Worm (Caenorhabditis elegans): ENCODE measurements around the gene faah-4.

Gene faah-4

DNA sequence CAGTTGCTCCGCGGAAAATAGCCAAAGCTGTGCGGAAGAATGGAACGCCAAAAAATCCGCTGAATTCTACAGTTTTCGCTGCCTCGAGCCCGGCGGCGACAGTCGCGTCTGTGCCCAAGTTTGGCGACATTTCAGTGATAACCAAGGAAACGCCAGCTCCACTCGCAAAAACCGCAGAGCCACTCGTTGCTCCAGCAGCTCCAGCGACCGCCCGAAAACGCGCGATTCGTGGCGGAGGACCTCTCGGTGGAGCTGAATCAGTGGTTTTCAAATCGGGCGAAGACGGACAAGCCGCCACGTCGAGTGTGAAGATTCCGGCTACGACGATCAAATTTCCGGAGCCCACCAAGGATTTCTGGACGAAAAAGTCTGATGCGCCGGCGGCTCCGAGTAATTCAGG lies 6.6 kb upstream of the faah-4 start:
- TF ChIP-seq elt-3 (tag; optimal IDR thresholded peaks at IDR 0.05), result no peak
- no peak for TF ChIP-seq lin-39 (tag; optimal IDR thresholded peaks at IDR 0.05)

DNA sequence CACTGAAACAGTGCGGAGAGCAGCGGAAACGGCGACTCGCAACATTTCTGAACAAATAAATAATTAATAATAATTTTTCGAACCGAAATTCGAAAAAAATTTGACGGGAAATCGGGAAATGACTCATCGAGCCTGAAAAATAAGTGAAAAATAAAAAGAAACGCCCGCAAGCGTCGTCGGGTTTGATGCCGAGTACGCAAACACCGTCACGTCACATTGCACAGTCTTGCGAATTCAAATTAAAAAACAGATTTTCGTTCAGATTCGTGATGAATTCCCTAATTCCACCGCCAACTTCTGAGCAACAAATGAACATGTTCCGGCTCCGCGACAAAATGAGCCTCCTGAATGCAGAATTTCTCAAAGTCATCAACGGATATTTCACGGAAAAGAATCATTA lies 6.0 kb upstream of the faah-4 start, which contains the start of the genes ndab-1 and npp-16:
Gene ndab-1, minus strand, starts transcription at position 47 of the 400 bp plus-strand sequence.
Gene npp-16, plus strand, starts transcription at position 263 of the 400 bp plus-strand sequence.
- no peak for TF ChIP-seq lin-11 (tag; optimal IDR thresholded peaks at IDR 0.05)
- peak; percentile 7 for TF ChIP-seq C34F6.9 (tag; optimal IDR thresholded peaks at IDR 0.05)
- TF ChIP-seq F13H6.1 (tag; optimal IDR thresholded peaks at IDR 0.05), result peak; percentile 11
- no peak for TF ChIP-seq ceh-82 (tag; optimal IDR thresholded peaks at IDR 0.05)
- TF ChIP-seq Y55F3AM.14 (GFP tag; optimal IDR thresholded peaks at IDR 0.05), result no peak
- no peak for TF ChIP-seq crh-2 (tag; optimal IDR thresholded peaks at IDR 0.05)
- no peak for TF ChIP-seq ama-1 (optimal IDR thresholded peaks at IDR 0.05)
- no peak for TF ChIP-seq sem-4 (tag; optimal IDR thresholded peaks at IDR 0.05)
- TF ChIP-seq snpc-4 (tag; optimal IDR thresholded peaks at IDR 0.05), result no peak
- TF ChIP-seq lin-39 (tag; optimal IDR thresholded peaks at IDR 0.05), result no peak
- TF ChIP-seq nhr-12 (tag; optimal IDR thresholded peaks at IDR 0.05), result no peak
- TF ChIP-seq lsy-2 (tag; optimal IDR thresholded peaks at IDR 0.05), result peak; percentile 41 to 55
- no peak for TF ChIP-seq egl-27 (tag; optimal IDR thresholded peaks at IDR 0.05)
- TF ChIP-seq alr-1 (tag; optimal IDR thresholded peaks at IDR 0.05), result no peak
- TF ChIP-seq ceh-16 (tag; optimal IDR thresholded peaks at IDR 0.05), result no peak
- no peak for TF ChIP-seq R02D3.7 (tag; optimal IDR thresholded peaks at IDR 0.05)
- TF ChIP-seq sma-3 (GFP tag; optimal IDR thresholded peaks at IDR 0.05), result no peak
- peak; percentile 12 for TF ChIP-seq fos-1 (tag; optimal IDR thresholded peaks at IDR 0.05)
- TF ChIP-seq skn-1 (tag; optimal IDR thresholded peaks at IDR 0.05), result no peak
- no peak for TF ChIP-seq nhr-6 (tag; optimal IDR thresholded peaks at IDR 0.05)
- TF ChIP-seq elt-1 (tag; optimal IDR thresholded peaks at IDR 0.05), result no peak
- TF ChIP-seq blmp-1 (tag; optimal IDR thresholded peaks at IDR 0.05; ENCODE audit: insufficient read depth), result no peak
- TF ChIP-seq zag-1 (tag; optimal IDR thresholded peaks at IDR 0.05), result no peak
- no peak for TF ChIP-seq nhr-25 (tag; optimal IDR thresholded peaks at IDR 0.05)
- no peak for TF ChIP-seq nhr-21 (tag; optimal IDR thresholded peaks at IDR 0.05)
- TF ChIP-seq dmd-4 (tag; optimal IDR thresholded peaks at IDR 0.05), result no peak
- TF ChIP-seq gmeb-1 (tag; optimal IDR thresholded peaks at IDR 0.05), result peak; percentile 49
- peak; percentile 27 for TF ChIP-seq lin-13 (GFP tag; optimal IDR thresholded peaks at IDR 0.05)
- no peak for TF ChIP-seq mab-5 (tag; optimal IDR thresholded peaks at IDR 0.05)
- no peak for TF ChIP-seq unc-62 (GFP tag; optimal IDR thresholded peaks at IDR 0.05)
- no peak for TF ChIP-seq aly-2 (tag; optimal IDR thresholded peaks at IDR 0.05)
- no peak for TF ChIP-seq ztf-1 (GFP tag; conservative IDR thresholded peaks at IDR 0.05)
- peak; percentile 56 for TF ChIP-seq unc-55 (GFP tag; optimal IDR thresholded peaks at IDR 0.05)
- TF ChIP-seq peb-1 (tag; optimal IDR thresholded peaks at IDR 0.05), result no peak
- TF ChIP-seq ztf-4 (tag; optimal IDR thresholded peaks at IDR 0.05), result no peak
- TF ChIP-seq nhr-237 (tag; optimal IDR thresholded peaks at IDR 0.05), result no peak
- no peak for TF ChIP-seq elt-3 (tag; optimal IDR thresholded peaks at IDR 0.05)
- TF ChIP-seq mdl-1 (tag; optimal IDR thresholded peaks at IDR 0.05), result no peak
- TF ChIP-seq ztf-11 (tag; optimal IDR thresholded peaks at IDR 0.05), result no peak
- no peak for TF ChIP-seq nhr-129 (tag; optimal IDR thresholded peaks at IDR 0.05)
- TF ChIP-seq nhr-77 (tag; optimal IDR thresholded peaks at IDR 0.05), result no peak
- no peak for TF ChIP-seq ZK546.5 (tag; optimal IDR thresholded peaks at IDR 0.05)
- no peak for TF ChIP-seq nhr-11 (tag; optimal IDR thresholded peaks at IDR 0.05)
- no peak for TF ChIP-seq nhr-10 (tag; optimal IDR thresholded peaks at IDR 0.05)
- TF ChIP-seq sma-9 (GFP tag; optimal IDR thresholded peaks at IDR 0.05), result no peak
- TF ChIP-seq sma-9 (tag; optimal IDR thresholded peaks at IDR 0.05), result no peak
- no peak for TF ChIP-seq nhr-23 (tag; optimal IDR thresholded peaks at IDR 0.05)
- no peak for TF ChIP-seq unc-39 (tag; optimal IDR thresholded peaks at IDR 0.05)
- TF ChIP-seq mbf-1 (tag; optimal IDR thresholded peaks at IDR 0.05), result no peak

Data from whole organism, L2 larva.